Worm (Caenorhabditis elegans): ENCODE measurements around the gene plp-1.

plp-1 gene

ce11 chrIV:7623078-7623477, 10.1 kb upstream of the plp-1 start:
- TF ChIP-seq cebp-2 (GFP tag; IDR thresholded peaks at IDR 0.05): no peak
- no peak for TF ChIP-seq F52B5.7 (tag; optimal IDR thresholded peaks at IDR 0.05)
- no peak for TF ChIP-seq hmg-20 (GFP tag; IDR thresholded peaks at IDR 0.05)
- TF ChIP-seq mxl-1 (tag; optimal IDR thresholded peaks at IDR 0.05): no peak
- TF ChIP-seq fkh-3 (tag; optimal IDR thresholded peaks at IDR 0.05): no peak
- TF ChIP-seq ceh-79 (tag; optimal IDR thresholded peaks at IDR 0.05): no peak
- no peak for TF ChIP-seq dpff-1 (tag; optimal IDR thresholded peaks at IDR 0.05)
- no peak for TF ChIP-seq rcor-1 (GFP tag; IDR thresholded peaks at IDR 0.05)
- no peak for TF ChIP-seq cebp-1 (GFP tag; IDR thresholded peaks at IDR 0.05)
- TF ChIP-seq cebp-1 (tag; optimal IDR thresholded peaks at IDR 0.05): no peak
- TF ChIP-seq egl-18 (GFP tag; IDR thresholded peaks at IDR 0.05): no peak
- TF ChIP-seq lsy-27 (tag; optimal IDR thresholded peaks at IDR 0.05; ENCODE audit: borderline replicate concordance, insufficient read depth): no peak
- TF ChIP-seq F33H1.4 (GFP tag; IDR thresholded peaks at IDR 0.05): no peak
- TF ChIP-seq B0336.3 (GFP tag; IDR thresholded peaks at IDR 0.05): no peak
- no peak for TF ChIP-seq ceh-40 (GFP tag; IDR thresholded peaks at IDR 0.05)
- TF ChIP-seq madf-6 (GFP tag; IDR thresholded peaks at IDR 0.05): no peak
- TF ChIP-seq nhr-179 (tag; optimal IDR thresholded peaks at IDR 0.05): no peak
- TF ChIP-seq F23B12.7 (tag; optimal IDR thresholded peaks at IDR 0.05; ENCODE audit: insufficient read depth): no peak

- no peak for TF ChIP-seq mel-28 (tag; optimal IDR thresholded peaks at IDR 0.05; ENCODE audit: borderline replicate concordance)
- TF ChIP-seq aptf-2 (GFP tag; conservative IDR thresholded peaks at IDR 0.05): no peak
- TF ChIP-seq B0261.1 (tag; optimal IDR thresholded peaks at IDR 0.05): no peak
- TF ChIP-seq let-607 (tag; optimal IDR thresholded peaks at IDR 0.05): no peak
- no peak for TF ChIP-seq Y95B8A.8 (GFP tag; IDR thresholded peaks at IDR 0.05)
- no peak for TF ChIP-seq hmg-1.2 (GFP tag; IDR thresholded peaks at IDR 0.05)
- TF ChIP-seq F10E7.11 (tag; optimal IDR thresholded peaks at IDR 0.05): no peak
- no peak for TF ChIP-seq T26A5.8 (tag; optimal IDR thresholded peaks at IDR 0.05)
These were observed 9.3 kb upstream of the plp-1 start for ce11 chrIV:7623868-7624267.

- TF ChIP-seq Y67H2A.10 (GFP tag; conservative IDR thresholded peaks at IDR 0.05): no peak
- TF ChIP-seq ceh-27 (GFP tag; optimal IDR thresholded peaks at IDR 0.05): peak; percentile 15
- no peak for TF ChIP-seq ztf-25 (GFP tag; IDR thresholded peaks at IDR 0.05)
- TF ChIP-seq F55B11.4 (tag; optimal IDR thresholded peaks at IDR 0.05; ENCODE audit: borderline replicate concordance, insufficient read depth): no peak
These were observed 4.2 kb upstream of the plp-1 start, which contains the start of gene F45E4.5 for ce11 chrIV:7628942-7629341. F45E4.5 (minus strand) TSS chrIV:7629042.

- TF ChIP-seq madf-6 (GFP tag; IDR thresholded peaks at IDR 0.05) (peak; percentile 20; the same call in 1 of the 2 replicates), ceh-58 (GFP tag; IDR thresholded peaks at IDR 0.05) (no peak), lin-54 (GFP tag; optimal IDR thresholded peaks at IDR 0.05) (peak; percentile 62), him-1 (tag; optimal IDR thresholded peaks at IDR 0.05) (peak; percentile 29), cebp-1 (GFP tag; IDR thresholded peaks at IDR 0.05) (no peak), cebp-1 (tag; optimal IDR thresholded peaks at IDR 0.05) (no peak), snpc-4 (GFP tag; optimal IDR thresholded peaks at IDR 0.05) (no peak), snpc-4 (tag; optimal IDR thresholded peaks at IDR 0.05) (peak in 2 of 4 experiments; percentile 2 to 15), lin-40 (tag; optimal IDR thresholded peaks at IDR 0.05) (no peak), efl-1 (GFP tag; optimal IDR thresholded peaks at IDR 0.05) (peak; percentile 62), lin-35 (GFP tag; optimal IDR thresholded peaks at IDR 0.05) (peak in 2 of 3 experiments; percentile 11 to 81), dpl-1 (GFP tag; optimal IDR thresholded peaks at IDR 0.05) (peak; percentile 63)
These were observed 625 bp upstream of the plp-1 start, which contains the start of gene F45E4.6 for ce11 chrIV:7632535-7632934. F45E4.6 (minus strand) TSS chrIV:7632548.

Measured in whole organism, young adult.